Worm (Caenorhabditis elegans) whole organism, mixed stage, embryonic: ENCODE data around the gene hmit-1.3.
A peak's percentile ranks its signal among the peaks of the same experiment; 100 is the strongest.

Experiments
- M03D4.4 ChIP-seq: sonication (generic microtip); optimal IDR thresholded peaks from 2 replicates; lab custom pipeline; 2017; ENCODE audit warnings: mild to moderate bottlenecking, missing genetic modification characterization, missing compliant biosample characterization
- blmp-1 ChIP-seq: fragments of 150-350 bp; optimal IDR thresholded peaks from 2 replicates; lab custom pipeline; 2014; ENCODE audit warnings: missing biosample characterization, missing genetic modification characterization
- ceh-39 ChIP-seq: fragments of 150-350 bp; optimal IDR thresholded peaks from 2 replicates; lab custom pipeline; 2014; ENCODE audit warnings: missing biosample characterization, missing genetic modification characterization
- ceh-43 ChIP-seq: fragments of 200-800 bp; sonication (Bioruptor generic); optimal IDR thresholded peaks from 2 replicates; lab custom pipeline; 2018; ENCODE audit warnings: mild to moderate bottlenecking, missing genetic modification characterization, moderate library complexity, missing compliant biosample characterization
- ceh-83 ChIP-seq: fragments of 200-800 bp; sonication (Bioruptor generic); optimal IDR thresholded peaks from 2 replicates; lab custom pipeline; 2018; ENCODE audit warnings: mild to moderate bottlenecking, missing genetic modification characterization, missing compliant biosample characterization
- ces-1 ChIP-seq: fragments of 150-350 bp; optimal IDR thresholded peaks from 2 replicates; lab custom pipeline; 2014; ENCODE audit warnings: missing biosample characterization, missing genetic modification reagents, missing genetic modification characterization
- cnd-1 ChIP-seq: fragments of 200-800 bp; sonication (Bioruptor generic); optimal IDR thresholded peaks from 2 replicates; lab custom pipeline; 2018; ENCODE audit warnings: mild to moderate bottlenecking, missing genetic modification characterization, missing compliant biosample characterization
- elt-3 ChIP-seq: fragments of 150-350 bp; optimal IDR thresholded peaks from 2 replicates; lab custom pipeline; 2014; ENCODE audit warnings: missing biosample characterization, missing genetic modification characterization
- hlh-1 ChIP-seq: fragments of 150-350 bp; optimal IDR thresholded peaks from 2 replicates; lab custom pipeline; 2014; ENCODE audit warnings: missing biosample characterization, missing genetic modification reagents, missing genetic modification characterization
- lin-13 ChIP-seq: fragments of 150-350 bp; optimal IDR thresholded peaks from 2 replicates; lab custom pipeline; 2014; ENCODE audit warnings: missing biosample characterization, missing genetic modification characterization
- lin-32 ChIP-seq: fragments of 200-800 bp; sonication (Bioruptor generic); optimal IDR thresholded peaks from 2 replicates; lab custom pipeline; 2018; ENCODE audit warnings: mild to moderate bottlenecking, missing genetic modification characterization, missing compliant biosample characterization
- lsy-2 ChIP-seq: fragments of 150-350 bp; optimal IDR thresholded peaks from 2 replicates; lab custom pipeline; 2014; ENCODE audit warnings: missing biosample characterization, missing genetic modification characterization
- mab-5 ChIP-seq: fragments of 150-350 bp; optimal IDR thresholded peaks from 2 replicates; lab custom pipeline; 2014; ENCODE audit warnings: missing biosample characterization, missing genetic modification characterization
- mep-1 ChIP-seq: fragments of 150-350 bp; optimal IDR thresholded peaks from 2 replicates; lab custom pipeline; 2017; ENCODE audit warnings: missing biosample characterization, missing genetic modification reagents, missing genetic modification characterization, inconsistent platforms
- mls-2 ChIP-seq: sonication (generic microtip); optimal IDR thresholded peaks from 2 replicates; lab custom pipeline; 2016; ENCODE audit warnings: mild to moderate bottlenecking, missing genetic modification characterization, moderate library complexity, missing compliant biosample characterization
- nhr-12 ChIP-seq: fragments of 150-350 bp; optimal IDR thresholded peaks from 2 replicates; lab custom pipeline; 2014; ENCODE audit warnings: missing biosample characterization, missing genetic modification characterization
- nhr-2 ChIP-seq: fragments of 150-350 bp; optimal IDR thresholded peaks from 2 replicates; lab custom pipeline; 2014; ENCODE audit warnings: missing biosample characterization, missing genetic modification characterization
- nhr-237 ChIP-seq: fragments of 150-350 bp; optimal IDR thresholded peaks from 2 replicates; lab custom pipeline; 2014; ENCODE audit warnings: missing biosample characterization, missing genetic modification characterization
- nhr-28 ChIP-seq: fragments of 150-350 bp; optimal IDR thresholded peaks from 2 replicates; lab custom pipeline; 2014; ENCODE audit warnings: missing biosample characterization, missing genetic modification characterization
- nhr-76 ChIP-seq: sonication (generic microtip); optimal IDR thresholded peaks from 2 replicates; lab custom pipeline; 2017; ENCODE audit warnings: missing biosample characterization, missing genetic modification characterization
- pha-4 ChIP-seq: fragments of 150-350 bp; optimal IDR thresholded peaks from 2 replicates; lab custom pipeline; 2018; ENCODE audit warnings: missing biosample characterization, missing genetic modification reagents, missing genetic modification characterization
- sem-2 ChIP-seq: fragments of 200-800 bp; sonication (Bioruptor generic); optimal IDR thresholded peaks from 2 replicates; lab custom pipeline; 2018; ENCODE audit warnings: mild to moderate bottlenecking, missing genetic modification characterization, missing compliant biosample characterization
- sptf-1 ChIP-seq: sonication (generic microtip); optimal IDR thresholded peaks from 2 replicates; lab custom pipeline; 2017; ENCODE audit warnings: mild to moderate bottlenecking, missing genetic modification characterization, moderate library complexity, missing compliant biosample characterization
- tbx-8 ChIP-seq: fragments of 200-800 bp; sonication (Bioruptor generic); optimal IDR thresholded peaks from 2 replicates; lab custom pipeline; 2018; ENCODE audit warnings: mild to moderate bottlenecking, missing genetic modification characterization, moderate library complexity, missing compliant biosample characterization
- unc-120 ChIP-seq: sonication (generic microtip); optimal IDR thresholded peaks from 2 replicates; lab custom pipeline; 2017; ENCODE audit warnings: missing genetic modification characterization, missing compliant biosample characterization; ENCODE audit not compliant: poor library complexity, severe bottlenecking
- unc-39 ChIP-seq: fragments of 150-350 bp; optimal IDR thresholded peaks from 2 replicates; lab custom pipeline; 2014; ENCODE audit warnings: missing biosample characterization, missing genetic modification characterization
- unc-62 ChIP-seq: fragments of 150-350 bp; optimal IDR thresholded peaks from 2 replicates; lab custom pipeline; 2014; ENCODE audit warnings: missing biosample characterization, missing genetic modification reagents, missing genetic modification characterization
- zip-8 ChIP-seq: fragments of 150-350 bp; optimal IDR thresholded peaks from 2 replicates; lab custom pipeline; 2014; ENCODE audit warnings: missing biosample characterization, missing genetic modification characterization
- ztf-11 ChIP-seq: fragments of 150-350 bp; optimal IDR thresholded peaks from 2 replicates; lab custom pipeline; 2014; ENCODE audit warnings: missing biosample characterization, missing genetic modification characterization

hmit-1.3 gene

ce11 chrIII:3519505-3519904 is at the start of gene hmit-1.3:
hmit-1.3 (minus strand) TSS chrIII:3519607.
- TF ChIP-seq mab-5 (tag; lab: Kevin White, UChicago) (no peak), hlh-1 (no peak), mls-2 (no peak), lin-13 (tag; lab: Kevin White, UChicago) (no peak), lin-32 (GFP tag; lab: Kevin White, UChicago) (no peak), unc-120 (tag; lab: Kevin White, UChicago) (no peak), nhr-76 (tag; lab: Kevin White, UChicago) (no peak), ztf-11 (tag; lab: Kevin White, UChicago) (no peak), tbx-8 (GFP tag; lab: Kevin White, UChicago) (no peak), unc-39 (tag; lab: Kevin White, UChicago) (no peak), blmp-1 (tag; lab: Kevin White, UChicago) (no peak), pha-4 (no peak), elt-3 (tag; lab: Kevin White, UChicago) (no peak)

- TF ChIP-seq nhr-12 (tag; lab: Kevin White, UChicago) (no peak), sptf-1 (peak; percentile 27), ceh-83 (GFP tag; lab: Kevin White, UChicago) (peak; percentile 16)
Observed at ce11 chrIII:3566785-3567184, 47.4 kb upstream of the hmit-1.3 start.

ce11 chrIII:3564762-3565359 is 45.5 kb upstream of the hmit-1.3 start:
- TF ChIP-seq mep-1 (tag; lab: Kevin White, UChicago) (no peak), tbx-8 (GFP tag; lab: Kevin White, UChicago) (no peak), ztf-11 (tag; lab: Kevin White, UChicago) (no peak), elt-3 (tag; lab: Kevin White, UChicago) (no peak), ces-1 (GFP tag; lab: Kevin White, UChicago) (no peak)

ce11 chrIII:3562276-3562675 is 42.9 kb upstream of the hmit-1.3 start:
- TF ChIP-seq unc-39 (tag; lab: Kevin White, UChicago) (no peak), M03D4.4 (tag; lab: Kevin White, UChicago) (no peak), unc-120 (tag; lab: Kevin White, UChicago) (no peak), mls-2 (no peak), zip-8 (no peak), nhr-28 (tag; lab: Kevin White, UChicago) (no peak), nhr-2 (tag; lab: Kevin White, UChicago) (no peak)

DNA sequence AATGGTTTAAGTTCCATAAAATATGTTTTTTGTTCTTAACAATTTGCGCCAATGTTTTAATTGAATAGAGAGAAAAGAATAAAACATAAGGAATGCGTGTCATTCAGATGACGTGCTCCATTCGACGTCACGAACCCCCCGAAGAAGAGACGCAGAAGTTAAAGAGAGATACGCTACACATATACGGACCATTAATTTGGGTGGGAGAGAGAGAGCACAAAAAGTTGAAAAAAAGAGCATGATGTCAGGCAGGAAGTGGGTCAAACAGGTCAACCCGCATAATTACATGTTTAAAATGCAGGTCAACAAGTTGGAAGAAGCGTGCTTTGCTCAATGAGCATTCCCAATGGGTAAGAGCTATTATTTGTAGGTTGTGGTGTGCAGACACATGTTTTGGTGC is 40.8 kb upstream of the hmit-1.3 start:
- TF ChIP-seq ces-1 (GFP tag; lab: Kevin White, UChicago) (peak; percentile 9), ceh-43 (GFP tag; lab: Kevin White, UChicago) (no peak)

- TF ChIP-seq mab-5 (tag; lab: Kevin White, UChicago): no peak
- TF ChIP-seq unc-39 (tag; lab: Kevin White, UChicago): no peak
- no peak for TF ChIP-seq elt-3 (tag; lab: Kevin White, UChicago)
- no peak for TF ChIP-seq ceh-39 (tag; lab: Kevin White, UChicago)
- no peak for TF ChIP-seq lsy-2 (tag; lab: Kevin White, UChicago)
- TF ChIP-seq ces-1 (GFP tag; lab: Kevin White, UChicago): no peak
- no peak for TF ChIP-seq unc-62
- TF ChIP-seq sem-2: no peak
- TF ChIP-seq cnd-1: no peak
- no peak for TF ChIP-seq unc-120 (tag; lab: Kevin White, UChicago)
- TF ChIP-seq nhr-237 (tag; lab: Kevin White, UChicago): no peak
- no peak for TF ChIP-seq blmp-1 (tag; lab: Kevin White, UChicago)
- TF ChIP-seq nhr-28 (tag; lab: Kevin White, UChicago): no peak
- no peak for TF ChIP-seq ceh-43 (GFP tag; lab: Kevin White, UChicago)
- TF ChIP-seq mep-1 (tag; lab: Kevin White, UChicago): no peak
- TF ChIP-seq, all 35 proteins: peak for 0
Observed at ce11 chrIII:3553349-3553748, 33.9 kb upstream of the hmit-1.3 start, which contains the start of gene C54C6.4. C54C6.4 (plus strand) TSS chrIII:3553649.
